Fruit fly (Drosophila melanogaster) whole organism, pupa: ENCODE results near the gene MED28.

Experiments used
- CG10348 ChIP-seq: fragments of 200-800 bp; sonication (Bioruptor generic); IDR thresholded peaks from 2 replicates; pipeline ENCODE4 v1.3.6; 2022; ENCODE audit warnings: missing biosample characterization, missing genetic modification characterization
- CG15710 ChIP-seq: fragments of 200-800 bp; sonication (Bioruptor generic); optimal IDR thresholded peaks from 2 replicates; lab custom pipeline; 2018; ENCODE audit warnings: missing biosample characterization, mild to moderate bottlenecking, missing genetic modification characterization, moderate library complexity
- CG17806 ChIP-seq: fragments of 200-800 bp; sonication (Bioruptor generic); optimal IDR thresholded peaks from 2 replicates; lab custom pipeline; 2018; ENCODE audit warnings: missing biosample characterization, mild to moderate bottlenecking, missing genetic modification characterization, moderate library complexity
- CG32121 ChIP-seq: fragments of 200-800 bp; sonication (Bioruptor generic); IDR thresholded peaks from 2 replicates; pipeline ENCODE4 v1.3.6; 2022; ENCODE audit warnings: missing biosample characterization, missing genetic modification characterization
- CG34367 ChIP-seq: fragments of 200-800 bp; sonication (Bioruptor generic); optimal IDR thresholded peaks from 2 replicates; lab custom pipeline; 2018; ENCODE audit warnings: missing biosample characterization, mild to moderate bottlenecking, missing genetic modification characterization
- CG8159 ChIP-seq: fragments of 200-800 bp; sonication (Bioruptor generic); optimal IDR thresholded peaks from 3 replicates; lab custom pipeline; 2018; ENCODE audit warnings: missing biosample characterization, mild to moderate bottlenecking, missing genetic modification characterization, moderate library complexity
- CG8301 ChIP-seq: fragments of 200-800 bp; sonication (Bioruptor generic); optimal IDR thresholded peaks from 2 replicates; lab custom pipeline; 2018; ENCODE audit warnings: missing biosample characterization, mild to moderate bottlenecking, missing genetic modification characterization
- CG9948 ChIP-seq: fragments of 200-800 bp; sonication (Bioruptor generic); optimal IDR thresholded peaks from 2 replicates; lab custom pipeline; 2018; ENCODE audit warnings: missing biosample characterization, mild to moderate bottlenecking, missing genetic modification characterization, moderate library complexity
- EcR ChIP-seq: fragments of 200-800 bp; sonication (Bioruptor generic); optimal IDR thresholded peaks from 3 replicates; lab custom pipeline; 2019; ENCODE audit warnings: missing biosample characterization, missing genetic modification characterization, mild to moderate bottlenecking, moderate library complexity, missing genetic modification reagents
- Ets98B ChIP-seq: fragments of 200-800 bp; sonication (Bioruptor generic); IDR thresholded peaks from 2 replicates; pipeline ENCODE4 v1.3.6; 2022; ENCODE audit warnings: missing biosample characterization, missing genetic modification characterization
- Pif1B ChIP-seq: fragments of 200-800 bp; sonication (Bioruptor generic); optimal IDR thresholded peaks from 3 replicates; lab custom pipeline; 2016; ENCODE audit warnings: missing biosample characterization, missing genetic modification characterization
- Snoo ChIP-seq: fragments of 200-800 bp; sonication (Bioruptor generic); optimal IDR thresholded peaks from 3 replicates; lab custom pipeline; 2017; ENCODE audit warnings: missing biosample characterization, mild to moderate bottlenecking, missing genetic modification characterization, inconsistent platforms
- gl ChIP-seq: fragments of 200-800 bp; sonication (Bioruptor generic); optimal IDR thresholded peaks from 2 replicates; lab custom pipeline; 2018; ENCODE audit warnings: missing biosample characterization, mild to moderate bottlenecking, missing genetic modification characterization
- rn ChIP-seq: fragments of 200-800 bp; sonication (Bioruptor generic); IDR thresholded peaks from 2 replicates; pipeline ENCODE4 v1.3.6; 2022; ENCODE audit warnings: missing biosample characterization, missing genetic modification characterization

DNA sequence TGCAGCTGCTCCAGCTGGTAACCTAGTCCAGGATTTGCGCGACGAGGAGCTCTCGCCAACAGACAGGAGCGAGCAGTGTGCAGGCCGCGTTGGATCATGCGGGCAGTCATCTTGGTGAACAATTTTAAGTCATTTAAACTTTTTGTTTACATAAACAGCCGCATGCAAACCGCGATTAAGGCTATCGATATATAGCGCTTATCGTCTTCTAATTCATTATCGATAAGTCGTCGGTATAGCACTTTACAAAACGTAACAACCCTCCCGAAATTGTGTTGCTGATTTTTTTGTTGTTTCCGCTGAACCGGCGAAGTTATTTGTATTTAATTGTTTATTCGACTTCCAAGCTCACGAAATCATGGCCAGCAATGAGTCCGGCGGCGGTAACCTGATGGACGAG lies at the start of gene MED28, which contains the start of gene CG4553:
- TF ChIP-seq CG32121 (GFP tag; lab: Robert Waterston, UW) = no peak
- TF ChIP-seq Ets98B (GFP tag; lab: Robert Waterston, UW) = no peak
- TF ChIP-seq EcR (GFP tag; lab: Kevin White, UChicago) = no peak
- TF ChIP-seq CG9948 (tag; lab: Kevin White, UChicago) = no peak
- no peak for TF ChIP-seq rn (GFP tag; lab: Robert Waterston, UW)
- no peak for TF ChIP-seq CG8159 (tag; lab: Kevin White, UChicago)
- TF ChIP-seq Snoo (tag; lab: Kevin White, UChicago) = no peak
- no peak for TF ChIP-seq CG17806
- no peak for TF ChIP-seq gl
- no peak for TF ChIP-seq CG15710 (tag; lab: Kevin White, UChicago)
- TF ChIP-seq CG34367 (tag; lab: Kevin White, UChicago) = no peak
- no peak for TF ChIP-seq Pif1B (GFP tag; lab: Kevin White, UChicago)
- no peak for TF ChIP-seq CG8301 (tag; lab: Kevin White, UChicago)
- no peak for TF ChIP-seq CG10348 (GFP tag; lab: Robert Waterston, UW)
